Worm (Caenorhabditis elegans) whole organism, late embryonic: Measurements from ENCODE around the gene srx-120.

Experiments used
- ama-1 ChIP-seq: fragments of 150-350 bp; optimal IDR thresholded peaks from 2 replicates; lab custom pipeline; 2014
- nhr-11 ChIP-seq: fragments of 150-350 bp; optimal IDR thresholded peaks from 2 replicates; lab custom pipeline; 2014; ENCODE audit warnings: missing biosample characterization, missing genetic modification characterization
- rnt-1 ChIP-seq: sonication (generic microtip); optimal IDR thresholded peaks from 2 replicates; lab custom pipeline; 2016; ENCODE audit warnings: missing genetic modification characterization, missing compliant biosample characterization
- sox-4 ChIP-seq: sonication (generic microtip); optimal IDR thresholded peaks from 2 replicates; lab custom pipeline; 2017; ENCODE audit warnings: mild to moderate bottlenecking, missing genetic modification characterization, inconsistent platforms, missing compliant biosample characterization

- TF ChIP-seq sox-4 (tag; lab: Kevin White, UChicago), result no peak
- TF ChIP-seq nhr-11 (tag; lab: Kevin White, UChicago), result no peak
- TF ChIP-seq ama-1 (lab: Kevin White, UChicago), result no peak
- no peak for TF ChIP-seq rnt-1 (tag; lab: Kevin White, UChicago)
These were observed 34.8 kb downstream of the srx-120 start, which contains the start of gene F49C5.7 for ce11 chrII:12565851-12566250.
